Worm (Caenorhabditis elegans) whole organism, L2 larva: ENCODE data around the gene hars-1.

ENCODE experiments used
- R02D3.7 ChIP-seq: fragments of 150-350 bp; optimal IDR thresholded peaks from 2 replicates; lab custom pipeline; 2014; ENCODE audit warnings: missing biosample characterization, missing genetic modification characterization
- ZK546.5 ChIP-seq: sonication (generic microtip); optimal IDR thresholded peaks from 2 replicates; lab custom pipeline; 2017; ENCODE audit warnings: missing biosample characterization, missing genetic modification characterization
- alr-1 ChIP-seq: fragments of 150-350 bp; optimal IDR thresholded peaks from 2 replicates; lab custom pipeline; 2014; ENCODE audit warnings: missing biosample characterization, missing genetic modification characterization
- aly-2 ChIP-seq: fragments of 150-350 bp; optimal IDR thresholded peaks from 2 replicates; lab custom pipeline; 2014; ENCODE audit warnings: missing biosample characterization, missing genetic modification characterization
- ama-1 ChIP-seq: fragments of 150-350 bp; optimal IDR thresholded peaks from 2 replicates; lab custom pipeline; 2018; ENCODE audit warnings: inconsistent platforms
- ceh-82 ChIP-seq: fragments of 150-350 bp; optimal IDR thresholded peaks from 2 replicates; lab custom pipeline; 2014; ENCODE audit warnings: missing biosample characterization, missing genetic modification characterization
- egl-27 ChIP-seq: sonication (generic microtip); optimal IDR thresholded peaks from 3 replicates; lab custom pipeline; 2017; ENCODE audit warnings: missing biosample characterization, missing genetic modification reagents, missing genetic modification characterization
- elt-3 ChIP-seq: sonication (generic microtip); optimal IDR thresholded peaks from 2 replicates; lab custom pipeline; 2017; ENCODE audit warnings: missing biosample characterization, missing genetic modification characterization
- fos-1 ChIP-seq: fragments of 150-350 bp; optimal IDR thresholded peaks from 2 replicates; lab custom pipeline; 2014; ENCODE audit warnings: missing biosample characterization, missing genetic modification characterization
- lsy-2 ChIP-seq, 2 experiments: fragments of 150-350 bp in 1 of 2; sonication (generic microtip) in 1 of 2; optimal IDR thresholded peaks; 2 replicates each; lab custom pipeline; 2014 to 2017; ENCODE audit warnings: missing biosample characterization in 2 of 2, missing genetic modification characterization in 2 of 2
- nhr-10 ChIP-seq: sonication (generic microtip); optimal IDR thresholded peaks from 2 replicates; lab custom pipeline; 2017; ENCODE audit warnings: missing biosample characterization, missing genetic modification characterization
- nhr-21 ChIP-seq: fragments of 150-350 bp; optimal IDR thresholded peaks from 2 replicates; lab custom pipeline; 2014; ENCODE audit warnings: missing biosample characterization, missing genetic modification characterization
- zag-1 ChIP-seq: fragments of 150-350 bp; optimal IDR thresholded peaks from 2 replicates; lab custom pipeline; 2014; ENCODE audit warnings: missing biosample characterization, missing genetic modification characterization
- ztf-4 ChIP-seq: fragments of 150-350 bp; optimal IDR thresholded peaks from 2 replicates; lab custom pipeline; 2014; ENCODE audit warnings: missing biosample characterization, missing genetic modification characterization

- no peak for TF ChIP-seq elt-3 (tag; lab: Kevin White, UChicago)
- TF ChIP-seq ama-1 (lab: Kevin White, UChicago), result no peak
- no peak for TF ChIP-seq ztf-4 (tag; lab: Kevin White, UChicago)
- TF ChIP-seq nhr-21 (tag; lab: Kevin White, UChicago), result no peak
- TF ChIP-seq zag-1 (tag; lab: Kevin White, UChicago), result no peak
- TF ChIP-seq aly-2, result no peak
- TF ChIP-seq ceh-82 (tag; lab: Kevin White, UChicago), result no peak
- TF ChIP-seq fos-1 (tag; lab: Kevin White, UChicago), result no peak
- TF ChIP-seq lsy-2 (tag; optimal IDR thresholded peaks at IDR 0.05; lab: Kevin White, UChicago), result no peak
- no peak for TF ChIP-seq R02D3.7 (tag; lab: Kevin White, UChicago)
- no peak for TF ChIP-seq nhr-10 (tag; lab: Kevin White, UChicago)
- no peak for TF ChIP-seq ZK546.5 (tag; lab: Kevin White, UChicago)
- no peak for TF ChIP-seq alr-1 (tag; lab: Kevin White, UChicago)
- no peak for TF ChIP-seq egl-27 (tag; lab: Kevin White, UChicago)
These were observed 33.2 kb downstream of the hars-1 start, which contains the start of gene srlf-12 for ce11 chrIV:10891993-10892392.
